Worm (Caenorhabditis elegans) whole organism, young adult: ENCODE results near the gene snai-1.

Experiments
- B0019.2 ChIP-seq: fragments of 200-800 bp; sonication (Bioruptor generic); conservative IDR thresholded peaks from 2 replicates; pipeline ENCODE4 v1.3.6; 2022; ENCODE audit warnings: missing genetic modification reagents, missing genetic modification characterization, missing compliant biosample characterization
- B0336.3 ChIP-seq: fragments of 200-800 bp; sonication (Bioruptor generic); IDR thresholded peaks from 2 replicates; pipeline ENCODE4 v1.3.6; 2022; ENCODE audit warnings: missing genetic modification characterization, missing compliant biosample characterization
- D2030.7 ChIP-seq: fragments of 200-800 bp; sonication (Bioruptor generic); IDR thresholded peaks from 2 replicates; pipeline ENCODE4 v1.3.6; 2022; ENCODE audit warnings: missing genetic modification reagents, missing genetic modification characterization, missing compliant biosample characterization
- F10E7.11 ChIP-seq: sonication (generic microtip); optimal IDR thresholded peaks from 2 replicates; lab custom pipeline; 2017; ENCODE audit warnings: mild to moderate bottlenecking, missing genetic modification characterization, moderate library complexity, missing compliant biosample characterization
- F33H1.4 ChIP-seq: fragments of 200-800 bp; sonication (Bioruptor generic); IDR thresholded peaks from 2 replicates; pipeline ENCODE4 v1.3.6; 2022; ENCODE audit warnings: missing genetic modification reagents, missing genetic modification characterization, missing compliant biosample characterization
- F55B11.4 ChIP-seq: sonication (generic microtip); optimal IDR thresholded peaks from 2 replicates; lab custom pipeline; 2016; ENCODE audit warnings: missing compliant biosample characterization, missing genetic modification characterization, borderline replicate concordance; ENCODE audit not compliant: insufficient read depth
- F57C9.4 ChIP-seq: sonication (generic microtip); optimal IDR thresholded peaks from 2 replicates; lab custom pipeline; 2017; ENCODE audit warnings: mild to moderate bottlenecking, missing genetic modification characterization, missing compliant biosample characterization
- T07F8.4 ChIP-seq: sonication (generic microtip); optimal IDR thresholded peaks from 2 replicates; lab custom pipeline; 2016; ENCODE audit warnings: mild to moderate bottlenecking, missing genetic modification characterization, moderate library complexity, missing compliant biosample characterization
- T26A5.8 ChIP-seq: sonication (generic microtip); optimal IDR thresholded peaks from 2 replicates; lab custom pipeline; 2016; ENCODE audit warnings: missing genetic modification characterization, missing compliant biosample characterization
- Y95B8A.8 ChIP-seq: fragments of 200-800 bp; sonication (Bioruptor generic); IDR thresholded peaks from 2 replicates; pipeline ENCODE4 v1.3.6; 2022; ENCODE audit warnings: missing genetic modification reagents, missing genetic modification characterization, missing compliant biosample characterization
- aptf-3 ChIP-seq: fragments of 200-800 bp; sonication (Bioruptor generic); IDR thresholded peaks from 2 replicates; pipeline ENCODE4 v1.3.6; 2022; ENCODE audit warnings: missing genetic modification characterization, missing compliant biosample characterization
- athp-1 ChIP-seq: sonication (generic microtip); optimal IDR thresholded peaks from 2 replicates; lab custom pipeline; 2017; ENCODE audit warnings: mild to moderate bottlenecking, missing genetic modification characterization, missing compliant biosample characterization
- attf-6 ChIP-seq: fragments of 200-800 bp; sonication (Bioruptor generic); IDR thresholded peaks from 2 replicates; pipeline ENCODE4 v1.3.6; 2022; ENCODE audit warnings: missing genetic modification reagents, missing genetic modification characterization, missing compliant biosample characterization
- bed-1 ChIP-seq: fragments of 200-800 bp; sonication (Bioruptor generic); IDR thresholded peaks from 2 replicates; pipeline ENCODE4 v1.3.6; 2022; ENCODE audit warnings: missing genetic modification reagents, missing genetic modification characterization, missing compliant biosample characterization
- ceh-58 ChIP-seq: fragments of 200-800 bp; sonication (Bioruptor generic); IDR thresholded peaks from 2 replicates; pipeline ENCODE4 v1.3.6; 2022; ENCODE audit warnings: missing genetic modification characterization, missing compliant biosample characterization
- ceh-79 ChIP-seq: sonication (generic microtip); optimal IDR thresholded peaks from 2 replicates; lab custom pipeline; 2017; ENCODE audit warnings: mild to moderate bottlenecking, missing genetic modification characterization, missing compliant biosample characterization
- ceh-91 ChIP-seq: fragments of 200-800 bp; sonication (Bioruptor generic); IDR thresholded peaks from 2 replicates; pipeline ENCODE4 v1.3.6; 2022; ENCODE audit warnings: missing genetic modification reagents, missing genetic modification characterization, missing compliant biosample characterization
- die-1 ChIP-seq: sonication (generic microtip); optimal IDR thresholded peaks from 2 replicates; lab custom pipeline; 2016; ENCODE audit warnings: missing genotype, mild to moderate bottlenecking, missing genetic modification characterization, missing compliant biosample characterization
- dox-1 ChIP-seq: fragments of 200-800 bp; sonication (Bioruptor generic); IDR thresholded peaks from 2 replicates; pipeline ENCODE4 v1.3.6; 2022; ENCODE audit warnings: missing genetic modification reagents, missing genetic modification characterization, missing compliant biosample characterization
- egrh-3 ChIP-seq: fragments of 200-800 bp; sonication (Bioruptor generic); IDR thresholded peaks from 2 replicates; pipeline ENCODE4 v1.3.6; 2022; ENCODE audit warnings: missing genetic modification reagents, missing genetic modification characterization, missing compliant biosample characterization
- fkh-3 ChIP-seq: sonication (generic microtip); optimal IDR thresholded peaks from 2 replicates; lab custom pipeline; 2016; ENCODE audit warnings: mild to moderate bottlenecking, missing genetic modification characterization, missing compliant biosample characterization
- hmg-20 ChIP-seq: fragments of 200-800 bp; sonication (Bioruptor generic); IDR thresholded peaks from 2 replicates; pipeline ENCODE4 v1.3.6; 2022; ENCODE audit warnings: missing genetic modification reagents, missing genetic modification characterization, missing compliant biosample characterization
- lag-1 ChIP-seq: fragments of 200-800 bp; sonication (Bioruptor generic); IDR thresholded peaks from 2 replicates; pipeline ENCODE4 v1.3.6; 2022; ENCODE audit warnings: missing genetic modification reagents, missing genetic modification characterization, missing compliant biosample characterization
- lin-54 ChIP-seq: fragments of 200-800 bp; sonication (Bioruptor generic); optimal IDR thresholded peaks from 2 replicates; lab custom pipeline; 2018; ENCODE audit warnings: mild to moderate bottlenecking, missing genetic modification characterization, missing compliant biosample characterization
- lir-1 ChIP-seq: fragments of 200-800 bp; sonication (Bioruptor generic); conservative IDR thresholded peaks from 2 replicates; pipeline ENCODE4 v1.3.6; 2022; ENCODE audit warnings: missing genetic modification reagents, missing genetic modification characterization, missing compliant biosample characterization
- lsy-27 ChIP-seq: sonication (generic microtip); optimal IDR thresholded peaks from 2 replicates; lab custom pipeline; 2017; ENCODE audit warnings: missing genetic modification characterization, mild to moderate bottlenecking, missing compliant biosample characterization, antibody characterized with exemption, missing genotype, borderline replicate concordance; ENCODE audit not compliant: insufficient read depth
- madf-10 ChIP-seq: sonication (generic microtip); optimal IDR thresholded peaks from 2 replicates; lab custom pipeline; 2016; ENCODE audit warnings: mild to moderate bottlenecking, missing genetic modification characterization, missing compliant biosample characterization
- madf-8 ChIP-seq: fragments of 200-800 bp; sonication (Bioruptor generic); conservative IDR thresholded peaks from 2 replicates; pipeline ENCODE4 v1.3.6; 2022; ENCODE audit warnings: missing genetic modification reagents, missing genetic modification characterization, missing compliant biosample characterization
- nfyb-1 ChIP-seq: fragments of 200-800 bp; sonication (Bioruptor generic); IDR thresholded peaks from 2 replicates; pipeline ENCODE4 v1.3.6; 2022; ENCODE audit warnings: missing genetic modification reagents, missing genetic modification characterization, missing compliant biosample characterization
- nhr-179 ChIP-seq: sonication (generic microtip); optimal IDR thresholded peaks from 2 replicates; lab custom pipeline; 2016; ENCODE audit warnings: mild to moderate bottlenecking, missing genetic modification characterization, missing compliant biosample characterization
- nhr-27 ChIP-seq: fragments of 200-800 bp; sonication (Bioruptor generic); optimal IDR thresholded peaks from 2 replicates; lab custom pipeline; 2018; ENCODE audit warnings: mild to moderate bottlenecking, missing genetic modification characterization, moderate library complexity, missing compliant biosample characterization
- rec-8 ChIP-seq, 2 experiments: sonication (generic microtip); optimal IDR thresholded peaks; 2 replicates each; lab custom pipeline; 2016; ENCODE audit warnings: mild to moderate bottlenecking in 2 of 2, missing genetic modification characterization in 2 of 2, missing genetic modification reagents in 2 of 2, missing genotype in 2 of 2, missing biosample characterization in 1 of 2, missing compliant biosample characterization in 1 of 2, moderate library complexity in 1 of 2
- sdz-38 ChIP-seq: sonication (generic microtip); optimal IDR thresholded peaks from 2 replicates; lab custom pipeline; 2016; ENCODE audit warnings: missing genotype, missing genetic modification characterization, missing compliant biosample characterization
- sea-2 ChIP-seq: fragments of 200-800 bp; sonication (Bioruptor generic); IDR thresholded peaks from 2 replicates; pipeline ENCODE4 v1.3.6; 2022; ENCODE audit warnings: missing genetic modification characterization, missing compliant biosample characterization
- snpc-3.4 ChIP-seq: sonication (generic microtip); optimal IDR thresholded peaks from 2 replicates; lab custom pipeline; 2017; ENCODE audit warnings: missing genetic modification characterization, mild to moderate bottlenecking, missing compliant biosample characterization, antibody characterized with exemption, moderate library complexity, missing genotype, missing genetic modification reagents
- somi-1 ChIP-seq: fragments of 200-800 bp; sonication (Bioruptor generic); optimal IDR thresholded peaks from 2 replicates; lab custom pipeline; 2018; ENCODE audit warnings: mild to moderate bottlenecking, missing genetic modification characterization, missing compliant biosample characterization
- sptf-2 ChIP-seq: fragments of 200-800 bp; sonication (Bioruptor generic); optimal IDR thresholded peaks from 2 replicates; lab custom pipeline; 2018; ENCODE audit warnings: mild to moderate bottlenecking, missing genetic modification characterization, missing compliant biosample characterization
- tbp1 ChIP-seq: fragments of 200-800 bp; sonication (Bioruptor generic); optimal IDR thresholded peaks from 2 replicates; lab custom pipeline; 2018; ENCODE audit warnings: mild to moderate bottlenecking, missing genetic modification characterization, missing compliant biosample characterization
- tlf-1 ChIP-seq: fragments of 200-800 bp; sonication (Bioruptor generic); optimal IDR thresholded peaks from 2 replicates; lab custom pipeline; 2018; ENCODE audit warnings: mild to moderate bottlenecking, missing genetic modification characterization, missing compliant biosample characterization
- unc-62 ChIP-seq: fragments of 150-350 bp; optimal IDR thresholded peaks from 2 replicates; lab custom pipeline; 2014; ENCODE audit warnings: missing biosample characterization, missing genetic modification reagents, missing genetic modification characterization
- xnd-1 ChIP-seq: sonication (generic microtip); optimal IDR thresholded peaks from 2 replicates; lab custom pipeline; 2016; ENCODE audit warnings: missing genotype, missing genetic modification reagents, missing genetic modification characterization, missing compliant biosample characterization
- zfh-2 ChIP-seq: fragments of 200-800 bp; sonication (Bioruptor generic); conservative IDR thresholded peaks from 2 replicates; pipeline ENCODE4 v1.3.6; 2022; ENCODE audit warnings: missing genetic modification reagents, missing genetic modification characterization, missing compliant biosample characterization
- ztf-25 ChIP-seq: fragments of 200-800 bp; sonication (Bioruptor generic); IDR thresholded peaks from 2 replicates; pipeline ENCODE4 v1.3.6; 2022; ENCODE audit warnings: missing genetic modification reagents, missing genetic modification characterization, missing compliant biosample characterization
- ztf-26 ChIP-seq: sonication (generic microtip); optimal IDR thresholded peaks from 2 replicates; lab custom pipeline; 2017; ENCODE audit warnings: missing genetic modification characterization, missing compliant biosample characterization

snai-1 gene

DNA sequence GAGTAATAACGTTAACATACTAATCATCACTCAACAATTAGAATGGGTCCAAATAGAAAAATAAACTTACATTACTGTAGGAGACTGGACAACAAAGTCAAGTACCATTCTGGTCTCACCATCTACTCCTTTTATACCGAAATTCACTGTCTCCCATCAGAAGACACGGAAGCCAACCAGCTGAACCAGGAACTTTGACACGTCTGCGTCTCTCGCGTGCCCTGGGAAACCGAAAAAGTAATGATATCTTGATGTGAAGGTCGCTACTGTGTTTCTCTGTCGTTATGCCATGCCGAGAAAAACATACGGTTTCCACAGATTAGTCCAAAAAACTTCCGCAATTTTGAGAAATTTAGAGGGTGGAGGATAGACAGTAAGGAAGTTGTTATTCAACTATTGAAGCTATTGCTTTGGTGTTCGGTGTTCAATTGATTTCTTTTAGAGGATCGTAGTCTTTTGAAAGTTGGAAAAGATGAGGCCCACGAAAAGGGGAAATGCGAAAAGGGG is 13.1 kb upstream of the snai-1 start, which contains the start of gene col-101 (continued):
- TF ChIP-seq hmg-20 (GFP tag; lab: Robert Waterston, UW) = no peak

DNA sequence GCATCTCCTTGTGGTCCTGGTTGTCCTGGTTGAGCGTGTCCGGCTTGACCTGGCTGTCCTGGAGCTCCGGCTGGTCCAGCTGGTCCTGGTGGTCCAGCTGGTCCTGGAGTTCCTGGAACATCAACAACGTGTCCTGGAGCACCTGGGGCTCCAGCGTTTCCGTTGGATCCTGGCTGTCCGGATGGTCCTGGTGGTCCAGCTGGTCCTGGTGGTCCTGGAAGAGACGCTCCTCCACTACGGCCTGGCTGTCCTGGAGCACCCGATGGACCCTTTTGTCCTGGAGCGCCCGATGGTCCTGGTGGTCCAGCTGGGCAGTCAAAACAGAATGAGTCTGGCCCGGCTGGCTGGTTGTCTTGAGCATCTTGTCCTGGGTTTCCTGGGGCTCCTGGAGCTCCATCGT is 12.1 kb upstream of the snai-1 start:
- TF ChIP-seq zfh-2 (GFP tag; lab: Robert Waterston, UW) (peak; percentile 94), egrh-3 (peak; percentile 87), B0336.3 (GFP tag; lab: Robert Waterston, UW) (no peak), ceh-58 (GFP tag; lab: Robert Waterston, UW) (no peak), madf-8 (GFP tag; lab: Robert Waterston, UW) (no peak)
- TF ChIP-seq, all 124 proteins: peak for 2

DNA sequence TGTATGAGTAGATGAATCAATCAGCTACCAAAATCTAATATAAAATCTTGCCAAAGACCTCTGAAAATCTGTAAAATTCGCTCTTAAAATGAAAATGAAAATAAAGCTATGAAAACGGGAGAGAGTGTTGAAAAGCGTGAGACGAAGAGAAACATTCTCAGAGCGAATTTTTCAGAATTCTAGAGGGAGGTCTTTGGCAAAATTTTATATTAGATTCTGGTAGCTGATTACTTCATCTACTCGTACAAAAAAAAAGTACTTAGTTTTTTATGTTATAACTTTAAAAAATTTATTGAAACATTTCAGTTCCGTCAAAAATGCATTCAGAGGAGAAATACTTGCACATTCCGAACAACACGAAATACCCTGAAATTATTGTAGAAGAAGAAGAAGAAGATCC is 11.2 kb upstream of the snai-1 start, which contains the start of gene drl-1:
TSS of gene drl-1 (plus strand) at position 301 of the 400 bp plus-strand sequence.
- TF ChIP-seq B0019.2 (GFP tag; lab: Robert Waterston, UW) = no peak
- TF ChIP-seq T07F8.4 (tag; lab: Kevin White, UChicago) = no peak
- TF ChIP-seq tbp1 (GFP tag; lab: Kevin White, UChicago) = no peak
- TF ChIP-seq sea-2 (GFP tag; lab: Robert Waterston, UW) = no peak
- TF ChIP-seq unc-62 = no peak
- no peak for TF ChIP-seq athp-1 (tag; lab: Kevin White, UChicago)
- no peak for TF ChIP-seq F57C9.4

- no peak for TF ChIP-seq sdz-38 (tag; lab: Kevin White, UChicago)
- TF ChIP-seq fkh-3 (tag; lab: Kevin White, UChicago) = no peak
- TF ChIP-seq lin-54 (GFP tag; lab: Kevin White, UChicago) = peak; percentile 58
- TF ChIP-seq xnd-1 (tag; lab: Kevin White, UChicago) = no peak
- TF ChIP-seq bed-1 (GFP tag; lab: Robert Waterston, UW) = no peak
- peak; percentile 64 for TF ChIP-seq ceh-79 (tag; lab: Kevin White, UChicago)
- no peak for TF ChIP-seq ceh-58 (GFP tag; lab: Robert Waterston, UW)
- no peak for TF ChIP-seq F10E7.11 (tag; lab: Kevin White, UChicago)
- TF ChIP-seq D2030.7 (GFP tag; lab: Robert Waterston, UW) = peak; percentile 78
- TF ChIP-seq rec-8 (tag; optimal IDR thresholded peaks at IDR 0.05; lab: Kevin White, UChicago) = peak; percentile 67 to 75
- TF ChIP-seq T26A5.8 = no peak
- peak; percentile 88 for TF ChIP-seq die-1
- peak; percentile 83 for TF ChIP-seq lsy-27 (tag; lab: Kevin White, UChicago)
- TF ChIP-seq aptf-3 (GFP tag; lab: Robert Waterston, UW) = no peak
- peak; percentile 32 for TF ChIP-seq tlf-1 (GFP tag; lab: Kevin White, UChicago)
- TF ChIP-seq sptf-2 = no peak
- peak; percentile 58 for TF ChIP-seq somi-1
- TF ChIP-seq F55B11.4 = no peak
- TF ChIP-seq hmg-20 (GFP tag; lab: Robert Waterston, UW) = 0 out of 2 replicates have a peak, but pooled peaks have one; percentile 14
- TF ChIP-seq lir-1 (GFP tag; lab: Robert Waterston, UW) = peak; percentile 62
- peak; percentile 74 for TF ChIP-seq ztf-26 (tag; lab: Kevin White, UChicago)
- no peak for TF ChIP-seq attf-6 (GFP tag; lab: Robert Waterston, UW)
- no peak for TF ChIP-seq Y95B8A.8 (GFP tag; lab: Robert Waterston, UW)
- peak; percentile 79; the same call in 1 of the 2 replicates for TF ChIP-seq ztf-25
- TF ChIP-seq snpc-3.4 (tag; lab: Kevin White, UChicago) = peak; percentile 63
- no peak for TF ChIP-seq lag-1 (GFP tag; lab: Robert Waterston, UW)
- TF ChIP-seq madf-10 = peak; percentile 71
- no peak for TF ChIP-seq nhr-27 (tag; lab: Kevin White, UChicago)
- TF ChIP-seq ceh-91 (GFP tag; lab: Robert Waterston, UW) = no peak
- no peak for TF ChIP-seq nhr-179 (tag; lab: Kevin White, UChicago)
- no peak for TF ChIP-seq F33H1.4 (GFP tag; lab: Robert Waterston, UW)
- TF ChIP-seq dox-1 = peak; percentile 82
- peak; percentile 55; the same call in 1 of the 2 replicates for TF ChIP-seq nfyb-1 (GFP tag; lab: Robert Waterston, UW)
Observed at ce11 chrIV:322497-322896, 9.0 kb upstream of the snai-1 start, which contains the start of gene grl-26. grl-26 (minus strand) TSS chrIV:322814.
